Worm (Caenorhabditis elegans): Measurements from ENCODE around the gene nspg-3.

ce11 chrII:6116701-6117100 lies 25.1 kb downstream of the nspg-3 start:
- peak; percentile 98 for TF ChIP-seq ces-1 (GFP tag; optimal IDR thresholded peaks at IDR 0.05)
- no peak for TF ChIP-seq unc-39 (tag; optimal IDR thresholded peaks at IDR 0.05)
- no peak for TF ChIP-seq lsy-2 (tag; optimal IDR thresholded peaks at IDR 0.05)
- TF ChIP-seq drap-1 (GFP tag; optimal IDR thresholded peaks at IDR 0.05) = no peak
- no peak for TF ChIP-seq unc-120 (tag; optimal IDR thresholded peaks at IDR 0.05; ENCODE audit: poor library complexity, severe bottlenecking)
- TF ChIP-seq unc-62 (GFP tag; optimal IDR thresholded peaks at IDR 0.05) = no peak
- TF ChIP-seq ceh-39 (tag; optimal IDR thresholded peaks at IDR 0.05) = no peak
- TF ChIP-seq snpc-4 (tag; optimal IDR thresholded peaks at IDR 0.05) = no peak
- no peak for TF ChIP-seq nhr-237 (tag; optimal IDR thresholded peaks at IDR 0.05)
- TF ChIP-seq elt-3 (tag; optimal IDR thresholded peaks at IDR 0.05) = no peak
- TF ChIP-seq pha-4 (tag; optimal IDR thresholded peaks at IDR 0.05) = no peak
- no peak for TF ChIP-seq nhr-12 (tag; optimal IDR thresholded peaks at IDR 0.05)
- TF ChIP-seq blmp-1 (tag; optimal IDR thresholded peaks at IDR 0.05) = no peak
- TF ChIP-seq flh-1 (GFP tag; optimal IDR thresholded peaks at IDR 0.05) = no peak

All from whole organism, mixed stage, embryonic.